Worm (Caenorhabditis elegans) whole organism, midembryonic: Measurements from ENCODE around the gene egl-21.

Experiments used
- flt-1 ChIP-seq: fragments of 200-800 bp; sonication (Bioruptor generic); IDR thresholded peaks from 2 replicates; pipeline ENCODE4 v1.3.6; 2022; ENCODE audit warnings: missing genetic modification characterization, missing compliant biosample characterization
- ref-1 ChIP-seq: fragments of 200-800 bp; sonication (Bioruptor generic); conservative IDR thresholded peaks from 2 replicates; pipeline ENCODE4 v1.3.6; 2022; ENCODE audit warnings: missing genetic modification reagents, missing genetic modification characterization, missing compliant biosample characterization
- tab-1 ChIP-seq: fragments of 200-800 bp; sonication (Bioruptor generic); IDR thresholded peaks from 2 replicates; pipeline ENCODE4 v1.3.6; 2022; ENCODE audit warnings: missing genetic modification characterization, missing compliant biosample characterization
- ztf-29 ChIP-seq: fragments of 200-800 bp; sonication (Bioruptor generic); IDR thresholded peaks from 2 replicates; pipeline ENCODE4 v1.3.6; 2022; ENCODE audit warnings: missing genetic modification reagents, missing genetic modification characterization, missing compliant biosample characterization

- no peak for TF ChIP-seq flt-1 (GFP tag; lab: Robert Waterston, UW)
- no peak for TF ChIP-seq tab-1
- TF ChIP-seq ztf-29, result no peak
- no peak for TF ChIP-seq ref-1
Measured at ce11 chrIV:10481695-10482094, at the start of gene egl-21.
